Worm (Caenorhabditis elegans): ENCODE data around the gene Y53F4B.7.

ce11 chrII:14946545-14946944 is 46.2 kb upstream of the Y53F4B.7 start:
- TF ChIP-seq tab-1 (GFP tag; IDR thresholded peaks at IDR 0.05) (no peak), ztf-29 (GFP tag; IDR thresholded peaks at IDR 0.05) (no peak), cog-1 (tag; optimal IDR thresholded peaks at IDR 0.05) (no peak), klf-2 (GFP tag; conservative IDR thresholded peaks at IDR 0.05) (no peak), flt-1 (GFP tag; IDR thresholded peaks at IDR 0.05) (no peak)
